Worm (Caenorhabditis elegans): ENCODE results near the gene F17C8.7.

Gene F17C8.7

DNA sequence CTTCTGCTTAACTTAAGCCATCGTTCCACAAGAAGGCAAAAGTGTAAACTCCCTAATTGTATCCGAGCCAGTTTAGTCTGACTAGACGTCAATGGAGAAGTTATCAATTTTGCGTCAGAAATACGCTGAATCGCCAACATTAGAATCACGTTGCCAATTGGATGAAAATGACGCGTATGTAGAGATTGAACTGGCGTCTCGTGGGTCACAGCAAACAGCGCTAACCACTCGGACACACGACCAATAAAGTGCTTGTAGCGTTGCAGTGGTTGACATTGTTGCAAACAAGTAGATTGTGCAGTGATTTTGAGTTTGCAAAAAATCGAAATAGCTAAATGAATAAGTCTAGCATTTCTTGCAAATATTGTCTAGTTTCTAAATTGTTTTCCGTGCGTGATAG lies 45.9 kb upstream of the F17C8.7 start (continued):
- TF ChIP-seq mdl-1 (tag; optimal IDR thresholded peaks at IDR 0.05) (peak in 1 of 2 experiments; percentile 73), mxl-2 (GFP tag; conservative IDR thresholded peaks at IDR 0.05) (0 out of 2 replicates have a peak, but pooled peaks have one; percentile 66), madf-9 (GFP tag; conservative IDR thresholded peaks at IDR 0.05) (peak; percentile 82), unc-130 (GFP tag; optimal IDR thresholded peaks at IDR 0.05) (peak; percentile 84), fos-1 (tag; optimal IDR thresholded peaks at IDR 0.05) (no peak), ama-1 (optimal IDR thresholded peaks at IDR 0.05) (no peak), Y5F2A.4 (GFP tag; optimal IDR thresholded peaks at IDR 0.05) (peak; percentile 75), snpc-1.2 (GFP tag; IDR thresholded peaks at IDR 0.05) (peak; percentile 81), spr-3 (GFP tag; optimal IDR thresholded peaks at IDR 0.05) (peak; percentile 83), hlh-30 (tag; optimal IDR thresholded peaks at IDR 0.05; ENCODE audit: insufficient read depth) (peak; percentile 87), nhr-77 (tag; optimal IDR thresholded peaks at IDR 0.05) (peak; percentile 18), F49E8.2 (tag; optimal IDR thresholded peaks at IDR 0.05; ENCODE audit: borderline replicate concordance) (peak; percentile 75), zip-2 (tag; optimal IDR thresholded peaks at IDR 0.05) (peak; percentile 56), aha-1 (tag) (peak; percentile 90), pqm-1 (tag; optimal IDR thresholded peaks at IDR 0.05) (peak; percentile 53), lsy-2 (tag; optimal IDR thresholded peaks at IDR 0.05) (peak; percentile 1 to 80), skn-1 (tag; optimal IDR thresholded peaks at IDR 0.05) (no peak), mes-2 (tag; optimal IDR thresholded peaks at IDR 0.05; ENCODE audit: poor library complexity, severe bottlenecking) (peak; percentile 87), dpl-1 (GFP tag; optimal IDR thresholded peaks at IDR 0.05) (peak; percentile 60), saeg-2 (GFP tag; IDR thresholded peaks at IDR 0.05) (0 out of 2 replicates have a peak, but pooled peaks have one; percentile 34), gei-8 (GFP tag; optimal IDR thresholded peaks at IDR 0.05) (peak; percentile 84), nhr-102 (tag; optimal IDR thresholded peaks at IDR 0.05) (peak; percentile 59), ceh-28 (tag; optimal IDR thresholded peaks at IDR 0.05) (no peak), attf-4 (tag; optimal IDR thresholded peaks at IDR 0.05) (no peak), snpc-4 (tag; optimal IDR thresholded peaks at IDR 0.05) (no peak), zfp-3 (GFP tag; conservative IDR thresholded peaks at IDR 0.05) (peak; percentile 86), nhr-76 (tag; optimal IDR thresholded peaks at IDR 0.05) (no peak), Y48G9A.11 (GFP tag; IDR thresholded peaks at IDR 0.05) (peak; percentile 81), ceh-32 (tag; optimal IDR thresholded peaks at IDR 0.05; ENCODE audit: poor library complexity) (no peak), daf-16 (GFP tag; optimal IDR thresholded peaks at IDR 0.05) (peak; percentile 70 to 80), daf-16 (tag; optimal IDR thresholded peaks at IDR 0.05) (peak; percentile 68), hlh-11 (tag; optimal IDR thresholded peaks at IDR 0.05) (peak; percentile 76), lim-7 (GFP tag; IDR thresholded peaks at IDR 0.05) (peak; percentile 96), dmd-8 (GFP tag; IDR thresholded peaks at IDR 0.05) (peak; percentile 93), D1046.2 (GFP tag; IDR thresholded peaks at IDR 0.05) (peak; percentile 84), T20F7.1 (GFP tag; optimal IDR thresholded peaks at IDR 0.05) (peak; percentile 68), lin-13 (GFP tag; optimal IDR thresholded peaks at IDR 0.05) (peak; percentile 62), rbr-2 (tag; optimal IDR thresholded peaks at IDR 0.05) (peak; percentile 66), sdz-12 (GFP tag; optimal IDR thresholded peaks at IDR 0.05) (peak; percentile 87), ceh-20 (GFP tag; IDR thresholded peaks at IDR 0.05) (peak; percentile 75; the same call in 1 of the 2 replicates), lin-39 (tag; optimal IDR thresholded peaks at IDR 0.05) (no peak), cey-2 (tag; optimal IDR thresholded peaks at IDR 0.05; ENCODE audit: borderline replicate concordance, insufficient read depth) (no peak), hif-1 (tag; optimal IDR thresholded peaks at IDR 0.05) (peak in 1 of 2 experiments; percentile 74), arid-1 (GFP tag; conservative IDR thresholded peaks at IDR 0.05) (peak; percentile 89), nhr-41 (GFP tag; IDR thresholded peaks at IDR 0.05) (peak; percentile 91), spr-1 (tag; optimal IDR thresholded peaks at IDR 0.05) (peak; percentile 81), zag-1 (tag; optimal IDR thresholded peaks at IDR 0.05) (no peak), dmd-6 (GFP tag; IDR thresholded peaks at IDR 0.05) (peak; percentile 77), ctbp-1 (GFP tag; IDR thresholded peaks at IDR 0.05) (peak; percentile 84), zip-11 (GFP tag; IDR thresholded peaks at IDR 0.05) (peak; percentile 71; the same call in 1 of the 2 replicates), nhr-42 (GFP tag; IDR thresholded peaks at IDR 0.05) (peak; percentile 81)
